Fruit fly (Drosophila melanogaster) S2 (cell line): ENCODE results near the gene CG14995.

Source experiments
- CG8478 ChIP-seq: fragments of >200 bp; optimal IDR thresholded peaks from 2 replicates; lab custom pipeline; 2018
- CTCF ChIP-seq, 2 experiments: fragments of >200 bp; optimal IDR thresholded peaks; 2 replicates each; lab custom pipeline; 2018

dm6 chr3L:4133724-4134678, 30.9 kb upstream of the CG14995 start, which contains the start of gene ens:
- TF ChIP-seq CG8478 (lab: Kevin White, UChicago) (no peak), CTCF (optimal IDR thresholded peaks at IDR 0.05; lab: Kevin White, UChicago) (peak in 1 of 2 experiments; percentile 18)
